Fruit fly (Drosophila melanogaster): ENCODE results near the gene pico.

Gene pico

DNA sequence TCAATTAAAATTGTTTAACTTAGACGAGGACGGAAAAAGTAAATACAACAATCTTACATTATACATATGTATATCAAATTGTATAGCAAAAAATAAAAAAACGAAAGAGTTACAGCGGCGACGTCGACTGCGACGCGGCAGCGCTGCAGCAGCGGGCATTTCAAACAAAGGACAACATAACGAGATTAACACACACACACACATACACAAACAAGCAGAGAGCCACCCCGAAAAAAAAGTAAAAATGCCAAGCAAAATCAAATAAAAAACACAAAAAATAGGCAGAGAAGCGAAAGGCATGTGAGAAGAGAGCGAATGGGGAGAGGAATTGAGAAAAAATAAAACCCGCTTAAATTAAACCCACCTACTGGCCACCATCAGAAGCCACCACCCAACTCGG lies 24.1 kb downstream of the pico start:
- TF ChIP-seq CG33017 (tag; optimal IDR thresholded peaks at IDR 0.05) (no peak), toe (GFP tag; optimal IDR thresholded peaks at IDR 0.05) (no peak), CG14711 (tag; optimal IDR thresholded peaks at IDR 0.05) (no peak), Crg-1 (GFP tag; optimal IDR thresholded peaks at IDR 0.05) (no peak), Hr96 (GFP tag; optimal IDR thresholded peaks at IDR 0.05) (no peak), tj (GFP tag; optimal IDR thresholded peaks at IDR 0.05) (no peak), CG7101 (tag; optimal IDR thresholded peaks at IDR 0.05) (no peak), CG1620 (GFP tag; optimal IDR thresholded peaks at IDR 0.05) (no peak), Clk (GFP tag; optimal IDR thresholded peaks at IDR 0.05) (no peak), CG12768 (GFP tag; optimal IDR thresholded peaks at IDR 0.05) (no peak)

DNA sequence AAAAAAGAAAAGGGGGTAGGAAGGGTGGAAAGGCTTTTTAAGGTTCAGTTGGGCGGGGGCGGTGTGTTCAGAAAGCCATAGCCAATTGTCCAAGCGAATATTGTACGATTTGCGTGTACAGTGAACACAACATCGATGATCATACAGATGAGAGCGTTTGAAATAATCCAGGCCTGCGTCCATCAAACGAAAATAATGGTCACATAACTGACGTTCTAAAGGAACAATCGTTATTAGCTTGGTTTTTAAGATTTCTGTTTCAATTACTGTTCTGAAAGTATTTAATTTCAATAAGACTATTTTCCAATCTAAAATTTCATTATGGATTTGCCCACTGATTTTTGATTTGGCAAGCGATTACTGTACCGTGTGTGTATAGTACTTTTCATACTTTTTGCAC lies 26.7 kb downstream of the pico start:
- TF ChIP-seq Clk (GFP tag; optimal IDR thresholded peaks at IDR 0.05) (no peak), pad (GFP tag; optimal IDR thresholded peaks at IDR 0.05) (no peak), CG14711 (tag; optimal IDR thresholded peaks at IDR 0.05) (no peak), CG11617 (GFP tag; optimal IDR thresholded peaks at IDR 0.05) (no peak), tj (GFP tag; optimal IDR thresholded peaks at IDR 0.05) (no peak), Crg-1 (GFP tag; optimal IDR thresholded peaks at IDR 0.05) (no peak), Mnt (GFP tag; optimal IDR thresholded peaks at IDR 0.05) (no peak), toe (GFP tag; optimal IDR thresholded peaks at IDR 0.05) (no peak), CG7101 (tag; optimal IDR thresholded peaks at IDR 0.05) (no peak)

DNA sequence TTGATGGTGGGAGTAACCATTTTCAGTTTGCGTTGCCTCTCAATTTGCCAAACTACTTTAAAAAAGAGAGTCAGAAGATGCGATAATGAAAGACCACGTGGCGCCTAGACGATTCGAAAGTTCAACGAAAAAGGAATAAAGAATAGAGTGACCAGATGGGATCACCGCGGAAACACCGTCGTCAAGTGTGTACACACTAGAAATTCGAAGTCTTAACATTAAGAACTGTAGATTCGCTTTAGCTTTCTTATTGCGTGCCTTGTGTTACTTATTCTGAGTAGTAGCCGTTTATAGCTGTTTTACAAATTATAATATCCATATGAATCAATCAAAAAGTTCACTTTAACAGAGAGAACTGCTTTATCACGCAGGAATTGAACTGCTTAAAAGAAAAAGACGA lies 27.9 kb downstream of the pico start, which contains the start of gene SkpE:
TSS of gene SkpE (minus strand) at position 101 of the 400 bp plus-strand sequence.
- TF ChIP-seq CG7101 (tag; optimal IDR thresholded peaks at IDR 0.05) (no peak), cnc (optimal IDR thresholded peaks at IDR 0.05) (no peak), CG14711 (tag; optimal IDR thresholded peaks at IDR 0.05) (no peak), Crg-1 (GFP tag; optimal IDR thresholded peaks at IDR 0.05) (no peak), Mnt (GFP tag; optimal IDR thresholded peaks at IDR 0.05) (no peak), pad (GFP tag; optimal IDR thresholded peaks at IDR 0.05) (no peak), Clk (GFP tag; optimal IDR thresholded peaks at IDR 0.05) (no peak), CG7045 (GFP tag; optimal IDR thresholded peaks at IDR 0.05) (no peak), kay (GFP tag; ENCODE audit: borderline replicate concordance) (no peak), toe (GFP tag; optimal IDR thresholded peaks at IDR 0.05) (no peak), CG12768 (GFP tag; optimal IDR thresholded peaks at IDR 0.05) (no peak), CG33017 (tag; optimal IDR thresholded peaks at IDR 0.05) (no peak), bab1 (GFP tag; optimal IDR thresholded peaks at IDR 0.05) (no peak), cic (GFP tag; optimal IDR thresholded peaks at IDR 0.05) (no peak), CG1620 (GFP tag; optimal IDR thresholded peaks at IDR 0.05) (no peak), CG5204 (GFP tag; optimal IDR thresholded peaks at IDR 0.05) (no peak)

DNA sequence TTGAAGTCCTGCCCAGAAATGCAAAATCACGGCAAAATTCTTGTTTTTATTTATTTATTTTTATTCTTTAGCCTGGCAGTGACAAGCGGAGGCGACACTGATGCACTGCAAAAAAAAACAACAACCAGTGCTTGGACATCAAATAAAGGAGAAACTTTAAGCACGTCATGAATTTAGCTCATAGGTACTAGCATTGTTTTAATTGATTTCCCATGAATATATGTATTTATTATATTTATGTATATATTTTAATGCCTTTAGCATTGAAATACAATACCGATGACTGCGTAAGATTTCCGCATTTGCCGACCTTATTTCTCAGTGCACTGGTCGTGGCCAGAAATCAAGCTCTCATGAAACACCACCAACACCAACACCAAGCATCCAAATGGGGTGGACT lies 33.2 kb downstream of the pico start:
- no peak for TF ChIP-seq Hr96 (GFP tag; optimal IDR thresholded peaks at IDR 0.05)
- no peak for TF ChIP-seq tj (GFP tag; optimal IDR thresholded peaks at IDR 0.05)
- TF ChIP-seq CG12768 (GFP tag; optimal IDR thresholded peaks at IDR 0.05): no peak
- TF ChIP-seq CG5204 (GFP tag; optimal IDR thresholded peaks at IDR 0.05): no peak
- TF ChIP-seq Clk (GFP tag; optimal IDR thresholded peaks at IDR 0.05): no peak
- no peak for TF ChIP-seq cnc (optimal IDR thresholded peaks at IDR 0.05)
- no peak for TF ChIP-seq cic (GFP tag; optimal IDR thresholded peaks at IDR 0.05)
- TF ChIP-seq CG11617 (GFP tag; optimal IDR thresholded peaks at IDR 0.05): no peak
- no peak for TF ChIP-seq ovo (GFP tag; optimal IDR thresholded peaks at IDR 0.05)
- TF ChIP-seq Crg-1 (GFP tag; optimal IDR thresholded peaks at IDR 0.05): no peak
- TF ChIP-seq Mnt (GFP tag; optimal IDR thresholded peaks at IDR 0.05): no peak
- TF ChIP-seq CG33017 (tag; optimal IDR thresholded peaks at IDR 0.05): no peak
- no peak for TF ChIP-seq kay (GFP tag; ENCODE audit: borderline replicate concordance)

DNA sequence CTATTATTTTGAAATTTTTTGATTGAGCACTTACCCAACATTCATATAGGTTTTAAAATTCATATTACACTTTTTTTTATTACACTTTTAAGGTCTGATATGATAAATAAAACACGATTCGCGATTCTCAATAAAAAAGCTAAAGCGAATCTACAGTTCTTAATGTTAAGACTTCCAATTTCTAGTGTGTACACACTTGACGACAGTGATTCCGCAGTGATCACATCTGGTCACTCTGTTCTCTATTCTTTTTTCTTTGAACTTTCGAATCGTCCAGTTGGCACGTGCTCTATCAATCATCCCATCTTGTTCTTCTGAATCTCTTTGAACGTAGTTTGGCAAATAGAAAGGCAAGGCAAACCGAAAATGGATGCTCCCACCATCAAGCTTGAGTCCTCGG lies 36.1 kb downstream of the pico start, which contains the start of gene SkpC:
TSS of gene SkpC (plus strand) at position 301 of the 400 bp plus-strand sequence.
- no peak for TF ChIP-seq toe (GFP tag; optimal IDR thresholded peaks at IDR 0.05)
- TF ChIP-seq ovo (GFP tag; optimal IDR thresholded peaks at IDR 0.05): no peak
- TF ChIP-seq Clk (GFP tag; optimal IDR thresholded peaks at IDR 0.05): no peak
- TF ChIP-seq CG1620 (GFP tag; optimal IDR thresholded peaks at IDR 0.05): no peak
- no peak for TF ChIP-seq pad (GFP tag; optimal IDR thresholded peaks at IDR 0.05)
- no peak for TF ChIP-seq CG12768 (GFP tag; optimal IDR thresholded peaks at IDR 0.05)
- no peak for TF ChIP-seq cic (GFP tag; optimal IDR thresholded peaks at IDR 0.05)
- no peak for TF ChIP-seq CG33017 (tag; optimal IDR thresholded peaks at IDR 0.05)
- no peak for TF ChIP-seq bab1 (GFP tag; optimal IDR thresholded peaks at IDR 0.05)
- TF ChIP-seq CG5204 (GFP tag; optimal IDR thresholded peaks at IDR 0.05): no peak
- TF ChIP-seq tj (GFP tag; optimal IDR thresholded peaks at IDR 0.05): no peak
- no peak for TF ChIP-seq kay (GFP tag; ENCODE audit: borderline replicate concordance)
- TF ChIP-seq CG11617 (GFP tag; optimal IDR thresholded peaks at IDR 0.05): no peak
- TF ChIP-seq CG14711 (tag; optimal IDR thresholded peaks at IDR 0.05): no peak

DNA sequence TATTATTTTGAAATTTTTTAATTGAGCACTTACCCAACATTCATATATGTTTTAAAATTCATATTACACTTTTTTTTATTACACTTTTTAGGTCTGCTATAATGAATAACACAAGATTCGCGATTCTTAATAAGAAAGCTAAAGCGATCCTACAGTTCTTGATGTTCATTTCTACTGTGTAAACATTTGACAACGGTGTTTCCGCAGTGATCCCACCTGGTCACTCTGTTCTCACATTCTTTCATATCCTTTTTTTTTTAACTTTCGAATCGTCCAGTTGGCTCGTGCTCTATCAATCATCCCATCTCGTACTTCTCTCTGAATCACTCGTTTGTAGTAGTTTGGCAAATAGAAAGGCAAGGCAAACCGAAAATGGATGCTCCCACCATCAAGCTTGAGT lies 39.4 kb downstream of the pico start, which contains the start of gene SkpD:
TSS of gene SkpD (plus strand) at position 301 of the 400 bp plus-strand sequence.
- no peak for TF ChIP-seq kay (GFP tag; ENCODE audit: borderline replicate concordance)
- TF ChIP-seq Clk (GFP tag; optimal IDR thresholded peaks at IDR 0.05): no peak
- no peak for TF ChIP-seq tj (GFP tag; optimal IDR thresholded peaks at IDR 0.05)
- TF ChIP-seq CG5204 (GFP tag; optimal IDR thresholded peaks at IDR 0.05): no peak
- no peak for TF ChIP-seq CG12768 (GFP tag; optimal IDR thresholded peaks at IDR 0.05)
- TF ChIP-seq CG1620 (GFP tag; optimal IDR thresholded peaks at IDR 0.05): no peak

DNA sequence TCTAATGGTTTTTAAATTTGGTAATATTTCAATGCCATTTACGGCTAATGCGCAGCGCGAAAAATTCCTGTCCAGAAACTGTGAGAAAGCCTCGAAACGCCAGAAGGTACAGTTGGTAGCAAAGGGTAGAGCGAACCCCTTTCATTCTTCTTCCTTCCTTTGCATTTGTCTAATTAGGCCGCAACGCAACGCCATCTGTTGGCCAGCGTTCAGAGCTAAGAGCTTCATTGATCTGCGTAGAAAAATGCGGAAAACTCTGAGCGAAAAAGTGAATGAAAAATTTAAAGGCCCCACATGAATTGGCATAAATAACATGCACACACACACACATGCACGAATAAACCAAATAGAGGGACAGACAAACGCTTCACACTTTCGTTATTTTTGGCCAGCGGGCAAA lies 40.8 kb downstream of the pico start:
- TF ChIP-seq CG1620 (GFP tag; optimal IDR thresholded peaks at IDR 0.05): no peak
- no peak for TF ChIP-seq Mnt (GFP tag; optimal IDR thresholded peaks at IDR 0.05)
- TF ChIP-seq CG7045 (GFP tag; optimal IDR thresholded peaks at IDR 0.05): no peak
- TF ChIP-seq ovo (GFP tag; optimal IDR thresholded peaks at IDR 0.05): no peak
- no peak for TF ChIP-seq CG11617 (GFP tag; optimal IDR thresholded peaks at IDR 0.05)
- TF ChIP-seq CG5204 (GFP tag; optimal IDR thresholded peaks at IDR 0.05): no peak
- no peak for TF ChIP-seq toe (GFP tag; optimal IDR thresholded peaks at IDR 0.05)
- no peak for TF ChIP-seq Hr96 (GFP tag; optimal IDR thresholded peaks at IDR 0.05)
- no peak for TF ChIP-seq bab1 (GFP tag; optimal IDR thresholded peaks at IDR 0.05)
- no peak for TF ChIP-seq CG33017 (tag; optimal IDR thresholded peaks at IDR 0.05)
